Worm (Caenorhabditis elegans) whole organism, late embryonic: ENCODE measurements around the gene srh-33.

Source experiments
- C38D4.7 ChIP-seq: fragments of 200-800 bp; sonication (Bioruptor generic); optimal IDR thresholded peaks from 2 replicates; lab custom pipeline; 2018; ENCODE audit warnings: mild to moderate bottlenecking, missing genetic modification characterization, moderate library complexity, missing compliant biosample characterization
- F13H6.1 ChIP-seq: sonication (generic microtip); optimal IDR thresholded peaks from 2 replicates; lab custom pipeline; 2016; ENCODE audit warnings: missing genetic modification characterization, missing compliant biosample characterization
- K09A11.1 ChIP-seq: sonication (generic microtip); optimal IDR thresholded peaks from 2 replicates; lab custom pipeline; 2017; ENCODE audit warnings: antibody characterized with exemption, mild to moderate bottlenecking, missing genetic modification characterization, missing compliant biosample characterization; ENCODE audit not compliant: insufficient read depth
- ama-1 ChIP-seq: fragments of 150-350 bp; optimal IDR thresholded peaks from 2 replicates; lab custom pipeline; 2014
- ceh-14 ChIP-seq: sonication (generic microtip); optimal IDR thresholded peaks from 2 replicates; lab custom pipeline; 2016; ENCODE audit warnings: missing genotype, missing genetic modification characterization, missing compliant biosample characterization
- ceh-19 ChIP-seq: fragments of 200-800 bp; sonication (Bioruptor generic); optimal IDR thresholded peaks from 2 replicates; lab custom pipeline; 2018; ENCODE audit warnings: mild to moderate bottlenecking, missing genetic modification characterization, missing compliant biosample characterization
- ceh-2 ChIP-seq: sonication (generic microtip); optimal IDR thresholded peaks from 2 replicates; lab custom pipeline; 2016; ENCODE audit warnings: missing genotype, missing genetic modification characterization, missing compliant biosample characterization
- ceh-24 ChIP-seq: sonication (generic microtip); optimal IDR thresholded peaks from 2 replicates; lab custom pipeline; 2016; ENCODE audit warnings: mild to moderate bottlenecking, missing genetic modification characterization, missing compliant biosample characterization
- ceh-31 ChIP-seq: sonication (generic microtip); optimal IDR thresholded peaks from 2 replicates; lab custom pipeline; 2016; ENCODE audit warnings: missing genetic modification characterization, missing compliant biosample characterization
- ceh-45 ChIP-seq: fragments of 200-800 bp; sonication (Bioruptor generic); IDR thresholded peaks from 2 replicates; pipeline ENCODE4 v1.3.6; 2022; ENCODE audit warnings: missing genetic modification reagents, missing genetic modification characterization, missing compliant biosample characterization
- ceh-6 ChIP-seq: fragments of 200-800 bp; sonication (Bioruptor generic); optimal IDR thresholded peaks from 2 replicates; lab custom pipeline; 2018; ENCODE audit warnings: mild to moderate bottlenecking, missing genetic modification characterization, missing compliant biosample characterization
- che-1 ChIP-seq: sonication (generic microtip); optimal IDR thresholded peaks from 2 replicates; lab custom pipeline; 2016; ENCODE audit warnings: mild to moderate bottlenecking, missing genetic modification characterization, missing compliant biosample characterization
- dve-1 ChIP-seq: sonication (generic microtip); optimal IDR thresholded peaks from 2 replicates; lab custom pipeline; 2017; ENCODE audit warnings: antibody characterized with exemption, mild to moderate bottlenecking, missing genetic modification characterization, missing compliant biosample characterization
- elt-2 ChIP-seq: sonication (generic microtip); optimal IDR thresholded peaks from 2 replicates; lab custom pipeline; 2016; ENCODE audit warnings: missing genetic modification reagents, missing genetic modification characterization, missing compliant biosample characterization
- eyg-1 ChIP-seq: sonication (generic microtip); optimal IDR thresholded peaks from 2 replicates; lab custom pipeline; 2016; ENCODE audit warnings: missing genotype, missing genetic modification characterization, missing compliant biosample characterization
- fax-1 ChIP-seq: sonication (generic microtip); optimal IDR thresholded peaks from 2 replicates; lab custom pipeline; 2016; ENCODE audit warnings: missing genotype, missing genetic modification characterization, missing compliant biosample characterization
- fkh-6 ChIP-seq: sonication (generic microtip); optimal IDR thresholded peaks from 2 replicates; lab custom pipeline; 2016; ENCODE audit warnings: missing genetic modification characterization, missing compliant biosample characterization
- gmeb-2 ChIP-seq: sonication (generic microtip); optimal IDR thresholded peaks from 2 replicates; lab custom pipeline; 2016; ENCODE audit warnings: missing genetic modification characterization, inconsistent platforms, missing compliant biosample characterization
- hlh-15 ChIP-seq: sonication (generic microtip); optimal IDR thresholded peaks from 2 replicates; lab custom pipeline; 2016; ENCODE audit warnings: missing genetic modification characterization, missing compliant biosample characterization
- hlh-6 ChIP-seq: sonication (generic microtip); optimal IDR thresholded peaks from 2 replicates; lab custom pipeline; 2016; ENCODE audit warnings: missing genotype, missing genetic modification characterization, missing compliant biosample characterization
- lin-11 ChIP-seq: fragments of 200-800 bp; sonication (Bioruptor generic); optimal IDR thresholded peaks from 2 replicates; lab custom pipeline; 2018; ENCODE audit warnings: mild to moderate bottlenecking, missing genetic modification characterization, missing compliant biosample characterization
- madf-2 ChIP-seq: sonication (generic microtip); optimal IDR thresholded peaks from 2 replicates; lab custom pipeline; 2017; ENCODE audit warnings: missing genetic modification characterization, missing compliant biosample characterization
- mec-3 ChIP-seq: sonication (generic microtip); optimal IDR thresholded peaks from 2 replicates; lab custom pipeline; 2016; ENCODE audit warnings: borderline replicate concordance, missing genetic modification characterization, missing compliant biosample characterization
- nhr-11 ChIP-seq: fragments of 150-350 bp; optimal IDR thresholded peaks from 2 replicates; lab custom pipeline; 2014; ENCODE audit warnings: missing biosample characterization, missing genetic modification characterization
- odd-2 ChIP-seq: sonication (generic microtip); optimal IDR thresholded peaks from 2 replicates; lab custom pipeline; 2017; ENCODE audit warnings: antibody characterized with exemption, mild to moderate bottlenecking, missing genetic modification characterization, missing compliant biosample characterization
- pat-9 ChIP-seq: fragments of 200-800 bp; sonication (Bioruptor generic); optimal IDR thresholded peaks from 2 replicates; lab custom pipeline; 2018; ENCODE audit warnings: mild to moderate bottlenecking, missing genetic modification characterization, moderate library complexity, missing compliant biosample characterization
- pax-1 ChIP-seq: fragments of 150-350 bp; optimal IDR thresholded peaks from 2 replicates; lab custom pipeline; 2014; ENCODE audit warnings: missing biosample characterization, missing genetic modification characterization
- pha-2 ChIP-seq: sonication (generic microtip); optimal IDR thresholded peaks from 2 replicates; lab custom pipeline; 2017; ENCODE audit warnings: mild to moderate bottlenecking, missing genetic modification characterization, missing compliant biosample characterization
- pha-4 ChIP-seq: fragments of 150-350 bp; optimal IDR thresholded peaks from 2 replicates; lab custom pipeline; 2018; ENCODE audit warnings: missing biosample characterization, missing genetic modification reagents, missing genetic modification characterization
- pqm-1 ChIP-seq: sonication (generic microtip); optimal IDR thresholded peaks from 2 replicates; lab custom pipeline; 2016; ENCODE audit warnings: missing genetic modification characterization, missing compliant biosample characterization
- pros-1 ChIP-seq: fragments of 150-350 bp; optimal IDR thresholded peaks from 2 replicates; lab custom pipeline; 2014; ENCODE audit warnings: missing biosample characterization, missing genetic modification reagents, missing genetic modification characterization
- ref-2 ChIP-seq: sonication (generic microtip); optimal IDR thresholded peaks from 2 replicates; lab custom pipeline; 2016; ENCODE audit warnings: missing genetic modification characterization, missing compliant biosample characterization
- rnt-1 ChIP-seq: sonication (generic microtip); optimal IDR thresholded peaks from 2 replicates; lab custom pipeline; 2016; ENCODE audit warnings: missing genetic modification characterization, missing compliant biosample characterization
- syd-9 ChIP-seq: sonication (generic microtip); optimal IDR thresholded peaks from 2 replicates; lab custom pipeline; 2016; ENCODE audit warnings: mild to moderate bottlenecking, missing genetic modification characterization, moderate library complexity, missing compliant biosample characterization
- ttx-3 ChIP-seq: sonication (generic microtip); optimal IDR thresholded peaks from 2 replicates; lab custom pipeline; 2016; ENCODE audit warnings: missing genetic modification reagents, missing genetic modification characterization, missing compliant biosample characterization
- unc-3 ChIP-seq, 2 experiments: fragments of 200-800 bp in 1 of 2; sonication (Bioruptor generic) in 1 of 2; sonication (generic microtip) in 1 of 2; conservative IDR thresholded peaks in 1 of 2; optimal IDR thresholded peaks in 1 of 2; 2 replicates each; pipeline versions ENCODE4 v1.3.6 to Lab custom; 2016 to 2022; ENCODE audit warnings: missing compliant biosample characterization in 2 of 2, missing genetic modification characterization in 2 of 2, missing genetic modification reagents in 1 of 2
- unc-42 ChIP-seq: sonication (generic microtip); optimal IDR thresholded peaks from 2 replicates; lab custom pipeline; 2016; ENCODE audit warnings: missing genotype, missing genetic modification characterization, missing compliant biosample characterization
- unc-86 ChIP-seq: sonication (generic microtip); optimal IDR thresholded peaks from 2 replicates; lab custom pipeline; 2016; ENCODE audit warnings: missing genetic modification characterization, missing compliant biosample characterization
- ztf-16 ChIP-seq: sonication (generic microtip); optimal IDR thresholded peaks from 2 replicates; lab custom pipeline; 2017; ENCODE audit warnings: missing genetic modification characterization, missing compliant biosample characterization

srh-33 gene

ce11 chrV:424140-424539, 19.0 kb downstream of the srh-33 start, which contains the start of gene B0554.5:
Gene B0554.5 (plus strand): TSS chrV:424440.
- TF ChIP-seq pat-9 (tag; lab: Kevin White, UChicago) (no peak), ama-1 (lab: Kevin White, UChicago) (no peak), dve-1 (tag; lab: Kevin White, UChicago) (no peak), K09A11.1 (tag; lab: Kevin White, UChicago) (no peak), pax-1 (tag; lab: Kevin White, UChicago) (no peak)

- TF ChIP-seq rnt-1 = no peak
- no peak for TF ChIP-seq F13H6.1 (tag; lab: Kevin White, UChicago)
- no peak for TF ChIP-seq unc-42
- no peak for TF ChIP-seq ceh-2 (tag; lab: Kevin White, UChicago)
- no peak for TF ChIP-seq lin-11 (tag; lab: Kevin White, UChicago)
- no peak for TF ChIP-seq C38D4.7 (GFP tag; lab: Kevin White, UChicago)
- no peak for TF ChIP-seq pha-2 (tag; lab: Kevin White, UChicago)
- TF ChIP-seq pax-1 (tag; lab: Kevin White, UChicago) = no peak
- no peak for TF ChIP-seq ceh-6 (GFP tag; lab: Kevin White, UChicago)
Measured at ce11 chrV:422133-422532, 21.0 kb downstream of the srh-33 start, which contains the start of gene dod-20. Gene dod-20 (plus strand): TSS chrV:422433.

ce11 chrV:418432-418831, 24.7 kb downstream of the srh-33 start, which contains the start of gene Y39D8A.1:
Gene Y39D8A.1 (plus strand): TSS chrV:418732.
- TF ChIP-seq ceh-45 (GFP tag; lab: Robert Waterston, UW) (no peak), ref-2 (tag; lab: Kevin White, UChicago) (no peak), madf-2 (tag; lab: Kevin White, UChicago) (no peak), rnt-1 (no peak), che-1 (tag; lab: Kevin White, UChicago) (no peak), pros-1 (tag; lab: Kevin White, UChicago) (no peak)

- TF ChIP-seq syd-9 (tag; lab: Kevin White, UChicago) (no peak), ztf-16 (no peak), pha-4 (tag; lab: Kevin White, UChicago) (no peak), elt-2 (tag; lab: Kevin White, UChicago) (no peak), unc-86 (tag; lab: Kevin White, UChicago) (no peak)
Measured at ce11 chrV:417656-418353, 25.3 kb downstream of the srh-33 start, which contains the start of gene irg-8. Gene irg-8 (minus strand): TSS chrV:417706.

- TF ChIP-seq elt-2 (tag; lab: Kevin White, UChicago) = peak; percentile 18
- no peak for TF ChIP-seq ceh-24 (tag; lab: Kevin White, UChicago)
Measured at ce11 chrV:415072-415471, 28.0 kb downstream of the srh-33 start.

ce11 chrV:414630-415029, 28.5 kb downstream of the srh-33 start, which contains the start of gene dod-19:
Gene dod-19 (minus strand): TSS chrV:414759.
- TF ChIP-seq ceh-14 (tag; lab: Kevin White, UChicago) = no peak
- no peak for TF ChIP-seq eyg-1 (tag; lab: Kevin White, UChicago)
- no peak for TF ChIP-seq elt-2 (tag; lab: Kevin White, UChicago)
- no peak for TF ChIP-seq ama-1 (lab: Kevin White, UChicago)

- TF ChIP-seq nhr-11 (tag; lab: Kevin White, UChicago) (no peak), pha-4 (tag; lab: Kevin White, UChicago) (no peak), fkh-6 (tag; lab: Kevin White, UChicago) (no peak), ref-2 (tag; lab: Kevin White, UChicago) (no peak), ttx-3 (tag; lab: Kevin White, UChicago) (no peak), rnt-1 (no peak), gmeb-2 (no peak), hlh-15 (tag; lab: Kevin White, UChicago) (no peak), ceh-31 (no peak), ceh-19 (GFP tag; lab: Kevin White, UChicago) (no peak), odd-2 (no peak), fax-1 (tag; lab: Kevin White, UChicago) (no peak), hlh-6 (tag; lab: Kevin White, UChicago) (no peak), mec-3 (tag; lab: Kevin White, UChicago) (no peak), K09A11.1 (tag; lab: Kevin White, UChicago) (no peak), pqm-1 (no peak), unc-3 (GFP tag; conservative IDR thresholded peaks at IDR 0.05; lab: Robert Waterston, UW) (no peak), unc-3 (tag; optimal IDR thresholded peaks at IDR 0.05; lab: Kevin White, UChicago) (no peak)
Measured at ce11 chrV:412820-413219, 30.3 kb downstream of the srh-33 start.
